Fruit fly (Drosophila melanogaster) whole organism, prepupa: ENCODE data around the gene ATPsynbeta.

Experiments
- CG10631 ChIP-seq: fragments of 200-800 bp; sonication (Bioruptor generic); optimal IDR thresholded peaks from 2 replicates; lab custom pipeline; 2016; ENCODE audit warnings: missing biosample characterization, missing genetic modification characterization
- CG11294 ChIP-seq: fragments of 200-800 bp; sonication (Bioruptor generic); IDR thresholded peaks from 2 replicates; pipeline ENCODE4 v1.3.6; 2022; ENCODE audit warnings: missing biosample characterization, missing genetic modification characterization
- CG11902 ChIP-seq: fragments of 200-800 bp; sonication (Bioruptor generic); optimal IDR thresholded peaks from 3 replicates; lab custom pipeline; 2016; ENCODE audit warnings: missing biosample characterization, missing genetic modification characterization
- CG15336 ChIP-seq: fragments of 200-800 bp; sonication (Bioruptor generic); IDR thresholded peaks from 2 replicates; pipeline ENCODE4 v1.3.6; 2022; ENCODE audit warnings: missing biosample characterization, missing genetic modification characterization
- CG1621 ChIP-seq: fragments of 200-800 bp; sonication (Bioruptor generic); optimal IDR thresholded peaks from 3 replicates; lab custom pipeline; 2018; ENCODE audit warnings: missing biosample characterization, mild to moderate bottlenecking, missing genetic modification characterization
- CG31627 ChIP-seq: fragments of 200-800 bp; sonication (Bioruptor generic); optimal IDR thresholded peaks from 3 replicates; lab custom pipeline; 2016; ENCODE audit warnings: missing biosample characterization, missing genetic modification characterization
- CG32006 ChIP-seq: fragments of 200-800 bp; sonication (Bioruptor generic); optimal IDR thresholded peaks from 3 replicates; lab custom pipeline; 2017; ENCODE audit warnings: missing biosample characterization, mild to moderate bottlenecking, missing genetic modification characterization
- CG34406 ChIP-seq: fragments of 200-800 bp; sonication (Bioruptor generic); optimal IDR thresholded peaks from 3 replicates; lab custom pipeline; 2016; ENCODE audit warnings: missing biosample characterization, missing genetic modification characterization
- CG3919 ChIP-seq: fragments of 200-800 bp; sonication (Bioruptor generic); optimal IDR thresholded peaks from 3 replicates; lab custom pipeline; 2016; ENCODE audit warnings: missing biosample characterization, missing genetic modification characterization
- CG6808 ChIP-seq: fragments of 200-800 bp; sonication (Bioruptor generic); optimal IDR thresholded peaks from 3 replicates; lab custom pipeline; 2017; ENCODE audit warnings: missing biosample characterization, missing genetic modification characterization, mild to moderate bottlenecking, moderate library complexity, missing genetic modification reagents
- CG6854 ChIP-seq: fragments of 200-800 bp; sonication (Bioruptor generic); optimal IDR thresholded peaks from 2 replicates; lab custom pipeline; 2017; ENCODE audit warnings: missing biosample characterization, mild to moderate bottlenecking, missing genetic modification characterization
- CG8319 ChIP-seq: fragments of 200-800 bp; sonication (Bioruptor generic); optimal IDR thresholded peaks from 3 replicates; lab custom pipeline; 2016; ENCODE audit warnings: missing biosample characterization, missing genetic modification characterization
- CG8632 ChIP-seq: fragments of 200-800 bp; sonication (Bioruptor generic); optimal IDR thresholded peaks from 3 replicates; lab custom pipeline; 2016; ENCODE audit warnings: missing biosample characterization, missing genetic modification characterization
- Eip75B ChIP-seq: fragments of 200-800 bp; sonication (Bioruptor generic); optimal IDR thresholded peaks from 3 replicates; lab custom pipeline; 2016; ENCODE audit warnings: missing biosample characterization, missing genetic modification characterization
- Eip78C ChIP-seq: fragments of 200-800 bp; sonication (Bioruptor generic); peaks from one replicate; lab custom pipeline; 2016; ENCODE audit warnings: missing biosample characterization, missing genetic modification characterization
- Eip93F ChIP-seq: fragments of 200-800 bp; sonication (Bioruptor generic); optimal IDR thresholded peaks from 2 replicates; lab custom pipeline; 2016; ENCODE audit warnings: missing biosample characterization, mild to moderate bottlenecking, missing genetic modification characterization
- Ets96B ChIP-seq: fragments of 200-800 bp; optimal IDR thresholded peaks from 2 replicates; lab custom pipeline; 2019; ENCODE audit warnings: missing biosample characterization, mild to moderate bottlenecking, missing genetic modification characterization, moderate library complexity
- Hr39 ChIP-seq: fragments of 200-800 bp; sonication (Bioruptor generic); optimal IDR thresholded peaks from 2 replicates; lab custom pipeline; 2016; ENCODE audit warnings: missing biosample characterization, missing genetic modification characterization
- Hr4 ChIP-seq: fragments of 200-800 bp; sonication (Bioruptor generic); optimal IDR thresholded peaks from 3 replicates; lab custom pipeline; 2016; ENCODE audit warnings: missing biosample characterization, missing genetic modification characterization
- Lpt ChIP-seq: fragments of 200-800 bp; sonication (Bioruptor generic); optimal IDR thresholded peaks from 3 replicates; lab custom pipeline; 2016; ENCODE audit warnings: missing biosample characterization, missing genetic modification characterization
- Met ChIP-seq: fragments of 200-800 bp; sonication (Bioruptor generic); optimal IDR thresholded peaks from 3 replicates; lab custom pipeline; 2016; ENCODE audit warnings: missing biosample characterization, missing genetic modification characterization
- OdsH ChIP-seq: fragments of 200-800 bp; sonication (Bioruptor generic); optimal IDR thresholded peaks from 3 replicates; lab custom pipeline; 2016; ENCODE audit warnings: missing biosample characterization, missing genetic modification characterization
- Smox ChIP-seq: fragments of 200-800 bp; sonication (Bioruptor generic); optimal IDR thresholded peaks from 3 replicates; lab custom pipeline; 2016; ENCODE audit warnings: missing biosample characterization, missing genetic modification characterization
- Sox14 ChIP-seq: fragments of 200-800 bp; sonication (Bioruptor generic); optimal IDR thresholded peaks from 3 replicates; lab custom pipeline; 2016; ENCODE audit warnings: missing biosample characterization, missing genetic modification characterization
- achi ChIP-seq: fragments of 200-800 bp; sonication (Bioruptor generic); optimal IDR thresholded peaks from 3 replicates; lab custom pipeline; 2016; ENCODE audit warnings: missing biosample characterization, missing genetic modification characterization
- acj6 ChIP-seq: fragments of 200-800 bp; sonication (Bioruptor generic); optimal IDR thresholded peaks from 3 replicates; lab custom pipeline; 2016; ENCODE audit warnings: missing biosample characterization, missing genetic modification characterization
- cyc ChIP-seq: fragments of 200-800 bp; sonication (Bioruptor generic); optimal IDR thresholded peaks from 3 replicates; lab custom pipeline; 2016; ENCODE audit warnings: missing biosample characterization, missing genetic modification characterization
- dac ChIP-seq: fragments of 200-800 bp; sonication (Bioruptor generic); optimal IDR thresholded peaks from 2 replicates; lab custom pipeline; 2017; ENCODE audit warnings: missing biosample characterization, mild to moderate bottlenecking, missing genetic modification characterization
- dsx ChIP-seq: fragments of 200-800 bp; optimal IDR thresholded peaks from 3 replicates; lab custom pipeline; 2019; ENCODE audit warnings: missing biosample characterization, mild to moderate bottlenecking, missing genetic modification characterization, moderate library complexity; ENCODE audit not compliant: poor library complexity, severe bottlenecking
- esn ChIP-seq: fragments of 200-800 bp; sonication (Bioruptor generic); optimal IDR thresholded peaks from 2 replicates; lab custom pipeline; 2016; ENCODE audit warnings: missing biosample characterization, mild to moderate bottlenecking, missing genetic modification characterization, moderate library complexity
- lz ChIP-seq: fragments of 200-800 bp; sonication (Bioruptor generic); optimal IDR thresholded peaks from 3 replicates; lab custom pipeline; 2016; ENCODE audit warnings: missing biosample characterization, missing genetic modification characterization
- net ChIP-seq: fragments of 200-800 bp; sonication (Bioruptor generic); optimal IDR thresholded peaks from 3 replicates; lab custom pipeline; 2016; ENCODE audit warnings: missing biosample characterization, missing genetic modification characterization
- pdm3 ChIP-seq: fragments of 200-800 bp; sonication (Bioruptor generic); optimal IDR thresholded peaks from 3 replicates; lab custom pipeline; 2016; ENCODE audit warnings: missing biosample characterization, missing genetic modification characterization
- ss ChIP-seq, 2 experiments: fragments of 200-800 bp; sonication (Bioruptor generic); optimal IDR thresholded peaks; 2 replicates in 1 of 2; 3 replicates in 1 of 2; lab custom pipeline; 2017 to 2018; ENCODE audit warnings: mild to moderate bottlenecking in 2 of 2, missing biosample characterization in 2 of 2, missing genetic modification characterization in 2 of 2, moderate library complexity in 1 of 2
- svp ChIP-seq: fragments of 200-800 bp; sonication (Bioruptor generic); peaks from one replicate; lab custom pipeline; 2016; ENCODE audit warnings: missing biosample characterization, missing genetic modification characterization
- topi ChIP-seq: fragments of 200-800 bp; sonication (Bioruptor generic); optimal IDR thresholded peaks from 3 replicates; lab custom pipeline; 2016; ENCODE audit warnings: missing biosample characterization, missing genetic modification characterization
- vri ChIP-seq: fragments of 200-800 bp; sonication (Bioruptor generic); optimal IDR thresholded peaks from 3 replicates; lab custom pipeline; 2016; ENCODE audit warnings: missing biosample characterization, mild to moderate bottlenecking, missing genetic modification characterization

Gene ATPsynbeta

dm6 chr4:1026806-1027431 lies 4.4 kb upstream of the ATPsynbeta start, which contains the start of gene PlexA (continued):
- TF ChIP-seq CG32006 (peak; percentile 84), Ets96B (tag; lab: Kevin White, UChicago) (peak; percentile 73), acj6 (GFP tag; lab: Kevin White, UChicago) (peak; percentile 75), Smox (GFP tag; lab: Kevin White, UChicago) (peak; percentile 61), CG11294 (no peak; the same call in 1 of the 2 replicates), CG15336 (GFP tag; lab: Robert Waterston, UW) (peak; percentile 66), dsx (GFP tag; lab: Kevin White, UChicago) (peak; percentile 82), CG1621 (tag; lab: Kevin White, UChicago) (no peak), Sox14 (peak; percentile 75)
- TF ChIP-seq, all 60 proteins: peak for 46

dm6 chr4:1029198-1029795 lies 2.0 kb upstream of the ATPsynbeta start, which contains the start of gene Mpv17:
TSS of gene Mpv17 (minus strand) at chr4:1029361.
- TF ChIP-seq Hr39 (GFP tag; lab: Kevin White, UChicago) (peak; percentile 14), svp (GFP tag; lab: Kevin White, UChicago) (peak; percentile 48), Eip78C (GFP tag; lab: Kevin White, UChicago) (peak; percentile 62), CG8319 (GFP tag; lab: Kevin White, UChicago) (no peak), esn (GFP tag; lab: Kevin White, UChicago) (peak; percentile 46), CG34406 (no peak), topi (GFP tag; lab: Kevin White, UChicago) (peak; percentile 12), Smox (GFP tag; lab: Kevin White, UChicago) (peak; percentile 37), OdsH (peak; percentile 12), vri (GFP tag; lab: Kevin White, UChicago) (peak; percentile 35), pdm3 (GFP tag; lab: Kevin White, UChicago) (peak; percentile 20), CG31627 (GFP tag; lab: Kevin White, UChicago) (peak; percentile 14), CG3919 (GFP tag; lab: Kevin White, UChicago) (peak; percentile 22), net (GFP tag; lab: Kevin White, UChicago) (no peak), Hr4 (GFP tag; lab: Kevin White, UChicago) (peak; percentile 13), Eip75B (GFP tag; lab: Kevin White, UChicago) (no peak), Eip93F (peak; percentile 13), achi (GFP tag; lab: Kevin White, UChicago) (peak; percentile 13), Met (GFP tag; lab: Kevin White, UChicago) (peak; percentile 38)
- TF ChIP-seq, all 60 proteins: peak for 15

dm6 chr4:1030692-1031110 lies 583 bp upstream of the ATPsynbeta start:
- TF ChIP-seq CG8632 (GFP tag; lab: Kevin White, UChicago) (no peak), pdm3 (GFP tag; lab: Kevin White, UChicago) (peak; percentile 21), dac (GFP tag; lab: Kevin White, UChicago) (no peak), CG15336 (GFP tag; lab: Robert Waterston, UW) (no peak), CG3919 (GFP tag; lab: Kevin White, UChicago) (no peak), ss (GFP tag; optimal IDR thresholded peaks at IDR 0.05; lab: Kevin White, UChicago) (no peak), CG6854 (GFP tag; lab: Kevin White, UChicago) (no peak), Eip93F (no peak), esn (GFP tag; lab: Kevin White, UChicago) (peak; percentile 15), Ets96B (tag; lab: Kevin White, UChicago) (peak; percentile 4), CG11902 (GFP tag; lab: Kevin White, UChicago) (no peak), CG31627 (GFP tag; lab: Kevin White, UChicago) (peak; percentile 36), lz (GFP tag; lab: Kevin White, UChicago) (peak; percentile 18), Lpt (GFP tag; lab: Kevin White, UChicago) (no peak), Hr4 (GFP tag; lab: Kevin White, UChicago) (no peak), Eip78C (GFP tag; lab: Kevin White, UChicago) (peak; percentile 38), CG10631 (peak; percentile 2), cyc (GFP tag; lab: Kevin White, UChicago) (peak; percentile 0), CG11294 (no peak), CG6808 (GFP tag; lab: Kevin White, UChicago) (no peak), Hr39 (GFP tag; lab: Kevin White, UChicago) (peak; percentile 26), CG8319 (GFP tag; lab: Kevin White, UChicago) (peak; percentile 12)
